Worm (Caenorhabditis elegans) whole organism, midembryonic: ENCODE results near the gene F15E6.10.

Source experiments
- T22C8.4 ChIP-seq: fragments of 200-800 bp; sonication (Bioruptor generic); IDR thresholded peaks from 2 replicates; pipeline ENCODE4 v1.3.6; 2022; ENCODE audit warnings: missing genetic modification characterization, missing compliant biosample characterization
- klf-2 ChIP-seq: fragments of 200-800 bp; sonication (Bioruptor generic); conservative IDR thresholded peaks from 2 replicates; pipeline ENCODE4 v1.3.6; 2022; ENCODE audit warnings: missing genetic modification reagents, missing genetic modification characterization, missing compliant biosample characterization
- ztf-23 ChIP-seq: fragments of 200-800 bp; sonication (Bioruptor generic); IDR thresholded peaks from 2 replicates; pipeline ENCODE4 v1.3.6; 2022; ENCODE audit warnings: missing genetic modification reagents, missing genetic modification characterization, missing compliant biosample characterization

ce11 chrIV:4264649-4265048 lies 28.0 kb upstream of the F15E6.10 start:
- no peak for TF ChIP-seq klf-2
- TF ChIP-seq ztf-23: no peak
- TF ChIP-seq T22C8.4 (GFP tag; lab: Robert Waterston, UW): no peak
